Worm (Caenorhabditis elegans) whole organism, L3 larva: ENCODE measurements around the gene F49C12.5.
A peak's percentile ranks its signal among the peaks of the same experiment; 100 is the strongest.
"Not testable (repeated sequence)": the region's sequence is repeated elsewhere in the genome, so short reads cannot be mapped to it uniquely, and the experiment has no call there.

ENCODE experiments used
- R02D3.7 ChIP-seq: fragments of 150-350 bp; optimal IDR thresholded peaks from 2 replicates; lab custom pipeline; 2014; ENCODE audit warnings: missing biosample characterization, missing genetic modification characterization
- ZK546.5 ChIP-seq: sonication (generic microtip); optimal IDR thresholded peaks from 2 replicates; lab custom pipeline; 2017; ENCODE audit warnings: missing biosample characterization, missing genetic modification characterization
- aly-2 ChIP-seq: fragments of 150-350 bp; optimal IDR thresholded peaks from 2 replicates; lab custom pipeline; 2014; ENCODE audit warnings: missing biosample characterization, missing genetic modification characterization
- ama-1 ChIP-seq: fragments of 150-350 bp; optimal IDR thresholded peaks from 2 replicates; lab custom pipeline; 2018
- ceh-16 ChIP-seq: sonication (generic microtip); optimal IDR thresholded peaks from 2 replicates; lab custom pipeline; 2017; ENCODE audit warnings: missing biosample characterization, missing genetic modification characterization
- ceh-28 ChIP-seq: fragments of 150-350 bp; optimal IDR thresholded peaks from 2 replicates; lab custom pipeline; 2014; ENCODE audit warnings: missing biosample characterization, missing genetic modification reagents, missing genetic modification characterization
- egl-5 ChIP-seq: fragments of 150-350 bp; optimal IDR thresholded peaks from 2 replicates; lab custom pipeline; 2017; ENCODE audit warnings: missing biosample characterization, missing genetic modification reagents, missing genetic modification characterization, inconsistent platforms
- elt-1 ChIP-seq: fragments of 150-350 bp; optimal IDR thresholded peaks from 2 replicates; lab custom pipeline; 2014; ENCODE audit warnings: missing biosample characterization, missing genetic modification characterization
- elt-2 ChIP-seq: sonication (generic microtip); optimal IDR thresholded peaks from 2 replicates; lab custom pipeline; 2016; ENCODE audit warnings: missing genetic modification reagents, mild to moderate bottlenecking, missing genetic modification characterization, missing compliant biosample characterization
- elt-3 ChIP-seq, 3 experiments: fragments of 150-350 bp in 1 of 3; sonication (generic microtip) in 2 of 3; optimal IDR thresholded peaks; 2 replicates in 2 of 3; 4 replicates in 1 of 3; lab custom pipeline; 2014 to 2017; ENCODE audit warnings: missing biosample characterization in 3 of 3, missing genetic modification characterization in 3 of 3
- eor-1 ChIP-seq, 2 experiments: fragments of 150-350 bp; optimal IDR thresholded peaks; 2 replicates each; lab custom pipeline; 2014 to 2018; ENCODE audit warnings: missing biosample characterization in 2 of 2, missing genetic modification characterization in 2 of 2
- fkh-10 ChIP-seq: sonication (generic microtip); optimal IDR thresholded peaks from 2 replicates; lab custom pipeline; 2017; ENCODE audit warnings: missing biosample characterization, missing genetic modification reagents, missing genetic modification characterization
- fkh-2 ChIP-seq: fragments of 150-350 bp; optimal IDR thresholded peaks from 2 replicates; lab custom pipeline; 2014; ENCODE audit warnings: missing biosample characterization, missing genetic modification reagents, missing genetic modification characterization
- hmg-11 ChIP-seq: sonication (generic microtip); optimal IDR thresholded peaks from 2 replicates; lab custom pipeline; 2016; ENCODE audit warnings: missing genetic modification characterization, missing compliant biosample characterization
- jun-1 ChIP-seq: fragments of 150-350 bp; optimal IDR thresholded peaks from 2 replicates; lab custom pipeline; 2014; ENCODE audit warnings: missing biosample characterization, missing genetic modification reagents, missing genetic modification characterization
- lin-15B ChIP-seq: fragments of 150-350 bp; optimal IDR thresholded peaks from 2 replicates; lab custom pipeline; 2014; ENCODE audit warnings: missing biosample characterization, missing genetic modification characterization
- lin-39 ChIP-seq: fragments of 150-350 bp; optimal IDR thresholded peaks from 2 replicates; lab custom pipeline; 2018; ENCODE audit warnings: missing biosample characterization, missing genetic modification reagents, missing genetic modification characterization
- lsy-12 ChIP-seq: sonication (generic microtip); optimal IDR thresholded peaks from 2 replicates; lab custom pipeline; 2016; ENCODE audit warnings: mild to moderate bottlenecking, missing genetic modification characterization, missing compliant biosample characterization
- mdl-1 ChIP-seq: fragments of 150-350 bp; optimal IDR thresholded peaks from 2 replicates; lab custom pipeline; 2014; ENCODE audit warnings: missing biosample characterization, missing genetic modification characterization
- nfya-1 ChIP-seq: sonication (generic microtip); optimal IDR thresholded peaks from 2 replicates; lab custom pipeline; 2017; ENCODE audit warnings: missing genetic modification characterization, mild to moderate bottlenecking, missing compliant biosample characterization, antibody characterized with exemption, moderate library complexity; ENCODE audit not compliant: insufficient read depth
- nhr-11 ChIP-seq: fragments of 150-350 bp; optimal IDR thresholded peaks from 2 replicates; lab custom pipeline; 2014; ENCODE audit warnings: missing biosample characterization, missing genetic modification characterization
- nhr-12 ChIP-seq: fragments of 150-350 bp; optimal IDR thresholded peaks from 2 replicates; lab custom pipeline; 2014; ENCODE audit warnings: missing biosample characterization, missing genetic modification characterization
- nhr-237 ChIP-seq: fragments of 150-350 bp; optimal IDR thresholded peaks from 2 replicates; lab custom pipeline; 2014; ENCODE audit warnings: missing biosample characterization, missing genetic modification characterization
- nhr-25 ChIP-seq: sonication (generic microtip); optimal IDR thresholded peaks from 2 replicates; lab custom pipeline; 2017; ENCODE audit warnings: missing biosample characterization, missing genetic modification characterization
- nhr-28 ChIP-seq: fragments of 150-350 bp; optimal IDR thresholded peaks from 2 replicates; lab custom pipeline; 2014; ENCODE audit warnings: missing biosample characterization, missing genetic modification characterization
- nhr-43 ChIP-seq: sonication (generic microtip); optimal IDR thresholded peaks from 2 replicates; lab custom pipeline; 2016; ENCODE audit warnings: mild to moderate bottlenecking, missing genetic modification characterization, missing compliant biosample characterization; ENCODE audit not compliant: poor library complexity, severe bottlenecking
- nhr-77 ChIP-seq: fragments of 150-350 bp; optimal IDR thresholded peaks from 2 replicates; lab custom pipeline; 2014; ENCODE audit warnings: missing biosample characterization, missing genetic modification characterization
- pha-4 ChIP-seq: fragments of 150-350 bp; optimal IDR thresholded peaks from 2 replicates; lab custom pipeline; 2014; ENCODE audit warnings: missing biosample characterization, missing genetic modification reagents, missing genetic modification characterization
- snpc-4 ChIP-seq: fragments of 150-350 bp; optimal IDR thresholded peaks from 2 replicates; lab custom pipeline; 2014; ENCODE audit warnings: missing biosample characterization, missing genetic modification characterization
- tbx-2 ChIP-seq: sonication (generic microtip); optimal IDR thresholded peaks from 2 replicates; lab custom pipeline; 2016; ENCODE audit warnings: mild to moderate bottlenecking, missing genetic modification characterization, missing compliant biosample characterization
- unc-62 ChIP-seq: fragments of 150-350 bp; sonication (generic microtip); optimal IDR thresholded peaks from 4 replicates; lab custom pipeline; 2014; ENCODE audit warnings: missing biosample characterization, missing genetic modification reagents, missing genetic modification characterization
- zag-1 ChIP-seq: fragments of 150-350 bp; optimal IDR thresholded peaks from 2 replicates; lab custom pipeline; 2014; ENCODE audit warnings: missing biosample characterization, missing genetic modification characterization
- ztf-11 ChIP-seq: fragments of 150-350 bp; optimal IDR thresholded peaks from 2 replicates; lab custom pipeline; 2014; ENCODE audit warnings: missing biosample characterization, missing genetic modification characterization

F49C12.5 gene

DNA sequence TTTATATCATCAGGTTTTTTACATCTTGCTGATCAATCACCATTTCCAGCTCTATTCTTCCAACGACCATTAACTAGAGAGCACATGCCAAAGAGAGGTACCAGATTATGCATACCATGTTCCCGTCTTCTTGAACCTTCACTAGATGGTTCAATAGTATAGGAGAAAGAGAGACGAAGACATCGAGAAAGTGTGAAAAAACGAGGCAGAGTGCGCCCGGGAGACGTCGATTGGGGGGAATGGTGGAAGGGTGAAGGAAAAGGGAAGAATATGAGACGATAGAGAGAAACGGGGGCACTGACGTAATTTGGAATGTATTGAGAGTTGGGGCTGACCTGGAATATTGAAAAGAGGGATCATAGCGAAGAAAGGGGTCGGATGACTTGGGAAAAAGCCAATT lies 37.1 kb upstream of the F49C12.5 start:
- TF ChIP-seq unc-62 (GFP tag; lab: Kevin White, UChicago) = no peak
- peak; percentile 5 for TF ChIP-seq nhr-25

DNA sequence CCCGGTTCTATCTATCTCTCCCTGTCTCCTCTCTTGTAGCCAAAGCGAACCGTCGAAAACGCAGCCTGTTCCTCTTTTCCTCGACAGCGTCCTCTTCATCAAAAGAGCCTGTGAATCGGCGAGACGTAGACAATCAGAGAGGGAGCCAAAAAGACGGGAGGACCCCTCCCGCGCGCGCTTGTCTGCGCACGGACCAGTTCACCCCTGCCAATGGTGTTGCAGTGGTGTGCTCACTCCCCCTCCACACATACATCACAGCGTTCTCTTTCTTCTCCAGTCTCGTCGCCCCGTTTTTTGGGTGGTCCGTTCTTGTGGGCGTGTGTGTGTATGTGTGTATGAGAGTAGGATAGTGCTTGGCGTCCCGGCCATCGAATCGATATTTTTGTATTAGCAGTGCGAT lies 35.8 kb upstream of the F49C12.5 start:
- TF ChIP-seq mdl-1 (tag; lab: Kevin White, UChicago) (no peak), nhr-28 (tag; lab: Kevin White, UChicago) (no peak), ceh-28 (tag; lab: Kevin White, UChicago) (no peak), snpc-4 (tag; lab: Kevin White, UChicago) (no peak), eor-1 (tag; optimal IDR thresholded peaks at IDR 0.05; lab: Kevin White, UChicago) (no peak), ama-1 (no peak), ceh-16 (tag; lab: Kevin White, UChicago) (no peak), egl-5 (no peak), lin-15B (no peak), nhr-12 (tag; lab: Kevin White, UChicago) (no peak), nhr-77 (tag; lab: Kevin White, UChicago) (no peak), pha-4 (no peak), lsy-12 (tag; lab: Kevin White, UChicago) (no peak), R02D3.7 (tag; lab: Kevin White, UChicago) (no peak), elt-1 (tag; lab: Kevin White, UChicago) (no peak), tbx-2 (no peak)

DNA sequence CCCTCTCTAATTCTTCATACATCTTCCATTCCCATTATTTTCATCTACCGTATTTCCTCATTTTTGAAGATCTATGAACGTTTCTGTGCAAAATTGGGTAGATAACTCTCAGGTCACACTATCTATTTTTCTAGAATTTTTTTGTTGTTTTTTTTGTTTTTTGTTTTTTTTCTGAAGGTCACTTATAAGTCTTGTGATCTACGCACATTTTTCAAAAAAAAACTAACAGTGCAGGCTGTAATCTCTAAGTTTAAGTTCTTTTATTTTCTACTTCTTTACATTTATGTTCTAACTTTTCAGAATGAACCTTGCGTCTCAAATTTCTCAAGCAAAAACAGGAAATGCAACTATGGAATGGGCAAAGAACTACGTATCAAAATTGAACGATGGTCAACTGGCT lies 34.9 kb upstream of the F49C12.5 start, which contains the start of gene flh-3:
TSS of gene flh-3 (plus strand) at position 301 of the 400 bp plus-strand sequence.
- TF ChIP-seq lin-15B = no peak
- TF ChIP-seq fkh-10 (GFP tag; lab: Kevin White, UChicago) = no peak
- no peak for TF ChIP-seq fkh-2 (tag; lab: Kevin White, UChicago)
- TF ChIP-seq elt-3 (tag; optimal IDR thresholded peaks at IDR 0.05; lab: Kevin White, UChicago) = no peak
- no peak for TF ChIP-seq unc-62 (GFP tag; lab: Kevin White, UChicago)
- no peak for TF ChIP-seq nhr-28 (tag; lab: Kevin White, UChicago)
- no peak for TF ChIP-seq ZK546.5 (tag; lab: Kevin White, UChicago)
- no peak for TF ChIP-seq zag-1
- TF ChIP-seq hmg-11 (tag; lab: Kevin White, UChicago) = no peak
- no peak for TF ChIP-seq mdl-1 (tag; lab: Kevin White, UChicago)
- TF ChIP-seq egl-5 = no peak
- no peak for TF ChIP-seq snpc-4 (tag; lab: Kevin White, UChicago)

DNA sequence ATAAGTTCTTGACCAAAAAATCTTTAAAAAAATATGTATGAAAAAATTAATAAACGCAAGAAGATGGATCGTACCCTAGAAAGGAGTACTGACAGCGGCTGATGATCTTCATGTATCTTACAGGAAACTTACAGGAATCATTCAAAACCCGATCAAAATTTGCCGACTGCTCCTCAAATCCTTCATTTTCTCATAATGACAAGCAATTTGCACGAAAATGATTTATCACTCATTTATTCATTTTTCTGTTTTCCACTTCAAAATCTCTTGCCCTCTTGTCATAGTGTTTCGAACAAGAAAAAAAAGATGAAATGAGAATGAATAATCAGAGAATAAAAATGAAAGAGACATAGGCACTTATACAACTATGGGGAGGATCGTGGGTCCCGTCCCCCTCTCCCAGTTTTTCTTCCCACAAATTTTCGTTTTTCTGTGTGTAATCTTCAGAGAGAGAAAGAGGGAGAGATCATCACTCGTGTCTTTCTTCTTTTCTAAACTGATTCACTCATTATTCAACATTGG lies 30.6 kb upstream of the F49C12.5 start, which contains the start of gene nmy-3:
TSS of gene nmy-3 (plus strand) at position 472 of the 522 bp plus-strand sequence.
- TF ChIP-seq aly-2 (tag; lab: Kevin White, UChicago) (no peak), mdl-1 (tag; lab: Kevin White, UChicago) (no peak), ceh-28 (tag; lab: Kevin White, UChicago) (no peak), ztf-11 (no peak), lin-39 (tag; lab: Kevin White, UChicago) (no peak), elt-2 (tag; lab: Kevin White, UChicago) (no peak), nhr-237 (tag; lab: Kevin White, UChicago) (no peak), nfya-1 (tag; lab: Kevin White, UChicago) (no peak), nhr-11 (tag; lab: Kevin White, UChicago) (no peak), elt-3 (tag; optimal IDR thresholded peaks at IDR 0.05; lab: Kevin White, UChicago) (no peak), fkh-2 (tag; lab: Kevin White, UChicago) (no peak), nhr-43 (tag; lab: Kevin White, UChicago) (no peak), ZK546.5 (tag; lab: Kevin White, UChicago) (no peak), jun-1 (tag; lab: Kevin White, UChicago) (no peak)

DNA sequence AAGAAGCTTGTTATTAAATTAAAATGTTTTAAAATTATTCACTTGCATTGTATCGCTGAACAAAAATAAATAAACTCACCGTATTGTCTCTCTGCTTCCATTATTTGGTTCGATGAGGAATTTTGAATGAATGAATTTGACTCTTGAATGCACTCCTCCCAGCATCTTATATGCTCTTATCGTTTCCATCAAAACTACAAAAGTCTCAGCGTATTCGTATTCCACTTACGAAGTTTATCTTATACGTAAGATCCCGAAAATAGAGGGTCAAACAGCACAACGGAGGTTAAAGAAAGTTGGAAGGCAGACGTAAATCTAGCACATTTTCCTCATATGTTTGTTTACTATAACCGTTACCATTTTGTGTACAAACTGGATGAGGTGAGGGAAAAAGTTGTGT lies 18.4 kb upstream of the F49C12.5 start, which contains the start of gene nhr-267:
TSS of gene nhr-267 (minus strand) at position 101 of the 400 bp plus-strand sequence.
- TF ChIP-seq elt-2, mdl-1, nhr-28 (tag; lab: Kevin White, UChicago): not testable (repeated sequence)
- TF ChIP-seq, all 47 proteins: peak for 0; not testable (repeated sequence) for 47
